Worm (Caenorhabditis elegans) whole organism, L4 larva: ENCODE results near the gene Y26G10.1.

Experiments used
- madf-9 ChIP-seq: fragments of 200-800 bp; sonication (Bioruptor generic); conservative IDR thresholded peaks from 2 replicates; pipeline ENCODE4 v1.3.6; 2022; ENCODE audit warnings: missing genetic modification reagents, missing genetic modification characterization, missing compliant biosample characterization
- zip-2 ChIP-seq: fragments of 150-350 bp; optimal IDR thresholded peaks from 2 replicates; lab custom pipeline; 2014; ENCODE audit warnings: missing biosample characterization, missing genetic modification characterization

DNA sequence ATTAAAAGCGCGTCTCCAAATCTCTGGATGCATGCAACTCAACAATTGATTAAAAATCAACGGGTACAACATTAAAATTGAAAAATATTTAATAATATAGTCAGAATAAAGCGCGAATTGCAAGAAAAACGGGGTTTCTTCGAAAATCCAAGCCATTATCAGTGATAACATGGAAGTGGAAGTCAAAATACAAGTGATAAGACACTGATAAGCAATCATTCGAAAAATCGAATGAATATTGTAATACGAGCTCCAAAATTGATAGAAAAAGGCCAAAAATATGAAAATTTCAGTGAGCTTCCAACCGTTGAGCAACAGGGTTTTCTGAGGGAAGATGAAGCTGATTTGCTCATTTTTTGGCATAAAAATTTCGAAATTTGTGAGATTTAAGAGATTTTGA lies 1.4 kb downstream of the Y26G10.1 start:
- TF ChIP-seq zip-2 (no peak), madf-9 (GFP tag; lab: Robert Waterston, UW) (no peak)
